Fruit fly (Drosophila melanogaster) whole organism, embryonic: ENCODE measurements around the gene CG9775.

Experiments used
- Aef1 ChIP-seq: fragments of 200-800 bp; sonication (Bioruptor generic); IDR thresholded peaks from 3 replicates; pipeline ENCODE4 v1.3.6; 2022; ENCODE audit warnings: missing biosample characterization, missing genetic modification characterization
- CG11398 ChIP-seq: fragments of 200-800 bp; sonication (Bioruptor generic); optimal IDR thresholded peaks from 2 replicates; lab custom pipeline; 2016; ENCODE audit warnings: missing biosample characterization, missing genetic modification characterization
- CG11560 ChIP-seq: fragments of 200-800 bp; sonication (Bioruptor generic); IDR thresholded peaks from 3 replicates; pipeline ENCODE4 v1.3.6; 2022; ENCODE audit warnings: missing biosample characterization, missing genetic modification characterization
- CG12104 ChIP-seq: fragments of 200-800 bp; sonication (Bioruptor generic); optimal IDR thresholded peaks from 3 replicates; lab custom pipeline; 2016; ENCODE audit warnings: missing biosample characterization, missing genetic modification characterization
- CG12236 ChIP-seq: fragments of 200-800 bp; sonication (Bioruptor generic); optimal IDR thresholded peaks from 2 replicates; lab custom pipeline; 2016; ENCODE audit warnings: missing biosample characterization, missing genetic modification characterization
- CG1233 ChIP-seq: fragments of 200-800 bp; sonication (Bioruptor generic); optimal IDR thresholded peaks from 4 replicates; lab custom pipeline; 2018; ENCODE audit warnings: missing biosample characterization, mild to moderate bottlenecking, missing genetic modification characterization
- CG14014 ChIP-seq: fragments of 200-800 bp; sonication (Bioruptor generic); IDR thresholded peaks from 2 replicates; pipeline ENCODE4 v1.3.6; 2022; ENCODE audit warnings: missing biosample characterization, missing genetic modification characterization
- CG1602 ChIP-seq: fragments of 200-800 bp; sonication (Bioruptor generic); optimal IDR thresholded peaks from 3 replicates; lab custom pipeline; 2016; ENCODE audit warnings: missing biosample characterization, missing genetic modification characterization
- CG17802 ChIP-seq: fragments of 200-800 bp; sonication (Bioruptor generic); optimal IDR thresholded peaks from 2 replicates; lab custom pipeline; 2018; ENCODE audit warnings: missing biosample characterization, mild to moderate bottlenecking, missing genetic modification characterization, moderate library complexity
- CG18476 ChIP-seq: fragments of 200-800 bp; sonication (Bioruptor generic); optimal IDR thresholded peaks from 2 replicates; lab custom pipeline; 2016; ENCODE audit warnings: missing biosample characterization, mild to moderate bottlenecking, missing genetic modification characterization
- CG3995 ChIP-seq: fragments of 200-800 bp; sonication (Bioruptor generic); optimal IDR thresholded peaks from 3 replicates; lab custom pipeline; 2016; ENCODE audit warnings: missing biosample characterization, missing genetic modification characterization
- CG4282 ChIP-seq: fragments of 200-800 bp; sonication (Bioruptor generic); optimal IDR thresholded peaks from 2 replicates; lab custom pipeline; 2016; ENCODE audit warnings: missing biosample characterization, missing genetic modification characterization
- CG4360 ChIP-seq: fragments of 200-800 bp; sonication (Bioruptor generic); IDR thresholded peaks from 2 replicates; pipeline ENCODE4 v1.3.6; 2022; ENCODE audit warnings: missing biosample characterization, missing genetic modification characterization
- CG6765 ChIP-seq: fragments of 200-800 bp; sonication (Bioruptor generic); optimal IDR thresholded peaks from 3 replicates; lab custom pipeline; 2017; ENCODE audit warnings: missing biosample characterization, mild to moderate bottlenecking, missing genetic modification characterization
- CG7556 ChIP-seq: fragments of 200-800 bp; sonication (Bioruptor generic); optimal IDR thresholded peaks from 2 replicates; lab custom pipeline; 2017; ENCODE audit warnings: missing biosample characterization, mild to moderate bottlenecking, missing genetic modification characterization
- CG8388 ChIP-seq: fragments of 200-800 bp; sonication (Bioruptor generic); optimal IDR thresholded peaks from 2 replicates; lab custom pipeline; 2019; ENCODE audit warnings: missing biosample characterization, mild to moderate bottlenecking, missing genetic modification characterization, moderate library complexity
- CG8924 ChIP-seq: fragments of 200-800 bp; optimal IDR thresholded peaks from 3 replicates; lab custom pipeline; 2019; ENCODE audit warnings: missing biosample characterization, mild to moderate bottlenecking, missing genetic modification characterization, moderate library complexity
- CG9817 ChIP-seq: fragments of 200-800 bp; sonication (Bioruptor generic); optimal IDR thresholded peaks from 2 replicates; lab custom pipeline; 2018; ENCODE audit warnings: missing biosample characterization, mild to moderate bottlenecking, missing genetic modification characterization, moderate library complexity
- Dip2 ChIP-seq: fragments of 200-800 bp; sonication (Bioruptor generic); IDR thresholded peaks from 2 replicates; pipeline ENCODE4 v1.3.6; 2022; ENCODE audit warnings: missing biosample characterization, missing genetic modification characterization
- ERR ChIP-seq: fragments of 200-800 bp; sonication (Bioruptor generic); optimal IDR thresholded peaks from 2 replicates; lab custom pipeline; 2016; ENCODE audit warnings: missing biosample characterization, missing genetic modification characterization
- HmgZ ChIP-seq: fragments of 200-800 bp; sonication (Bioruptor generic); optimal IDR thresholded peaks from 2 replicates; lab custom pipeline; 2018; ENCODE audit warnings: missing biosample characterization, mild to moderate bottlenecking, missing genetic modification characterization
- Med ChIP-seq: fragments of 200-800 bp; sonication (Bioruptor generic); peaks from one replicate; lab custom pipeline; 2016; ENCODE audit warnings: missing biosample characterization, missing genetic modification characterization, mild to moderate bottlenecking, inconsistent platforms, moderate library complexity
- Nf-YA ChIP-seq: fragments of 200-800 bp; sonication (Bioruptor generic); IDR thresholded peaks from 2 replicates; pipeline ENCODE4 v1.3.6; 2022; ENCODE audit warnings: missing biosample characterization, missing genetic modification characterization
- Stat92E ChIP-seq, 3 experiments: fragments of >200 bp in 2 of 3; fragments of 200-800 bp in 1 of 3; sonication (Bioruptor generic) in 1 of 3; optimal IDR thresholded peaks; 2 replicates each; lab custom pipeline; 2017 to 2019; ENCODE audit warnings: missing biosample characterization in 3 of 3, missing genetic modification characterization in 3 of 3, mild to moderate bottlenecking in 1 of 3, moderate library complexity in 1 of 3
- Tbp ChIP-seq: fragments of >200 bp; optimal IDR thresholded peaks from 2 replicates; lab custom pipeline; 2018; ENCODE audit warnings: missing biosample characterization, missing genetic modification characterization
- ac ChIP-seq: fragments of 200-800 bp; sonication (Bioruptor generic); optimal IDR thresholded peaks from 3 replicates; lab custom pipeline; 2017; ENCODE audit warnings: missing biosample characterization, mild to moderate bottlenecking, missing genetic modification characterization
- amos ChIP-seq: fragments of 200-800 bp; sonication (Bioruptor generic); IDR thresholded peaks from 2 replicates; pipeline ENCODE4 v1.3.6; 2022; ENCODE audit warnings: missing biosample characterization, missing genetic modification characterization; ENCODE audit not compliant: partially characterized antibody
- bbx ChIP-seq: fragments of 200-800 bp; sonication (Bioruptor generic); IDR thresholded peaks from 2 replicates; pipeline ENCODE4 v1.3.6; 2022; ENCODE audit warnings: missing biosample characterization, missing genetic modification characterization; ENCODE audit not compliant: partially characterized antibody
- bcd ChIP-seq: fragments of 200-800 bp; sonication (Bioruptor generic); optimal IDR thresholded peaks from 2 replicates; lab custom pipeline; 2017; ENCODE audit warnings: missing biosample characterization, mild to moderate bottlenecking, missing genetic modification characterization
- bsh ChIP-seq, 2 experiments: fragments of 200-800 bp; sonication (Bioruptor generic); optimal IDR thresholded peaks; 2 replicates each; lab custom pipeline; 2017 to 2018; ENCODE audit warnings: mild to moderate bottlenecking in 2 of 2, missing biosample characterization in 2 of 2, missing genetic modification characterization in 2 of 2, moderate library complexity in 1 of 2
- dan ChIP-seq: fragments of 200-800 bp; sonication (Bioruptor generic); IDR thresholded peaks from 2 replicates; pipeline ENCODE4 v1.3.6; 2022; ENCODE audit warnings: missing biosample characterization, missing genetic modification characterization
- danr ChIP-seq: fragments of 200-800 bp; sonication (Bioruptor generic); IDR thresholded peaks from 2 replicates; pipeline ENCODE4 v1.3.6; 2022; ENCODE audit warnings: missing biosample characterization, missing genetic modification characterization
- dmrt99B ChIP-seq: fragments of 200-800 bp; sonication (Bioruptor generic); optimal IDR thresholded peaks from 2 replicates; lab custom pipeline; 2018; ENCODE audit warnings: missing biosample characterization, mild to moderate bottlenecking, missing genetic modification characterization, moderate library complexity
- exex ChIP-seq: fragments of 200-800 bp; sonication (Bioruptor generic); optimal IDR thresholded peaks from 4 replicates; lab custom pipeline; 2018; ENCODE audit warnings: missing biosample characterization, mild to moderate bottlenecking, missing genetic modification characterization, moderate library complexity
- fd3F ChIP-seq: fragments of 200-800 bp; sonication (Bioruptor generic); optimal IDR thresholded peaks from 2 replicates; lab custom pipeline; 2018; ENCODE audit warnings: missing biosample characterization, mild to moderate bottlenecking, missing genetic modification characterization, moderate library complexity
- fd96Cb ChIP-seq: fragments of 200-800 bp; sonication (Bioruptor generic); optimal IDR thresholded peaks from 2 replicates; lab custom pipeline; 2018; ENCODE audit warnings: missing biosample characterization, mild to moderate bottlenecking, missing genetic modification characterization, moderate library complexity
- gsb ChIP-seq: fragments of 200-800 bp; sonication (Bioruptor generic); IDR thresholded peaks from 2 replicates; pipeline ENCODE4 v1.3.6; 2022; ENCODE audit warnings: missing biosample characterization, missing genetic modification characterization
- kay ChIP-seq: fragments of 200-800 bp; sonication (Bioruptor generic); optimal IDR thresholded peaks from 2 replicates; lab custom pipeline; 2016; ENCODE audit warnings: missing biosample characterization, missing genetic modification characterization
- lilli ChIP-seq: fragments of 200-800 bp; sonication (Bioruptor generic); optimal IDR thresholded peaks from 3 replicates; lab custom pipeline; 2016; ENCODE audit warnings: missing biosample characterization, missing genetic modification characterization
- lov ChIP-seq, 2 experiments: fragments of 200-800 bp in 1 of 2; fragments of >200 bp in 1 of 2; sonication (Bioruptor generic) in 1 of 2; IDR thresholded peaks in 1 of 2; optimal IDR thresholded peaks in 1 of 2; 2 replicates in 1 of 2; 3 replicates in 1 of 2; pipeline versions ENCODE4 v1.3.6 to Lab custom; 2017 to 2022; ENCODE audit warnings: missing biosample characterization in 1 of 2, missing genetic modification characterization in 1 of 2
- nmo ChIP-seq: fragments of 200-800 bp; sonication (Bioruptor generic); optimal IDR thresholded peaks from 2 replicates; lab custom pipeline; 2018; ENCODE audit warnings: missing biosample characterization, mild to moderate bottlenecking, missing genetic modification characterization, moderate library complexity
- peb ChIP-seq: fragments of 200-800 bp; sonication (Bioruptor generic); IDR thresholded peaks from 2 replicates; pipeline ENCODE4 v1.3.6; 2022; ENCODE audit warnings: missing biosample characterization, missing genetic modification characterization
- sna ChIP-seq: fragments of 200-800 bp; sonication (Bioruptor generic); IDR thresholded peaks from 2 replicates; pipeline ENCODE4 v1.3.6; 2022; ENCODE audit warnings: missing biosample characterization, missing genetic modification characterization; ENCODE audit not compliant: partially characterized antibody
- trh ChIP-seq: fragments of 200-800 bp; sonication (Bioruptor generic); optimal IDR thresholded peaks from 2 replicates; lab custom pipeline; 2016; ENCODE audit warnings: missing biosample characterization, missing genetic modification characterization
- twi ChIP-seq: fragments of 200-800 bp; optimal IDR thresholded peaks from 2 replicates; lab custom pipeline; 2019; ENCODE audit warnings: missing biosample characterization, mild to moderate bottlenecking, missing genetic modification characterization, moderate library complexity

Gene CG9775

DNA sequence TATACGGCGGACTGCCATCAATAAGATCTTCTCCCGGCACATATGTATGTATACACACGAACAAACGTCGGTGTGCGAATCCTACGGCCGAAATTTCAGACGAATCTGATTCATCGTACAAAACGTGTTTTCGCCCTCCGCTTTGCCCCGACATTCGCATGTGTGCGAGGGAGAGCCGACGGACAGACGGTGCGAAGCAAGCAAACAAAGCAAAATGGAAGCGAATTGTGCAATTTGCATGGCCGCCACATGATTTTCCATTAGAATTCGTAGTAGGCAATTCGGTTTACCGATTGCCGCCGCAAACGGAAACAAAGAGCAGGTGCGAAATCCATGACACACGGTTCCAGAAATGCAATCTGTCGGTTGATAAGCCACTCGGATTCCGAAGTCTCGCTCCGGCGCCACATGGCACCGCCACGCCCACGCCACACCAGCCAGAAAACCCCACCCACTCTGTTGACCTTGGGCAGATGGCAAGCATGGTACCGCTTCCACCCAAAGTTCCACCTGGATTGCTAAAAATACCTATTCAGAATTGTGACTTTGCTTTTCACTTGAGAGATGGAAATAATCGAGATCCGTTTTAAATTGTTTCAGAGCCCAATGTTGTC lies 8.3 kb upstream of the CG9775 start (continued):
- TF ChIP-seq lov (optimal IDR thresholded peaks at IDR 0.05; lab: Kevin White, UChicago) (no peak), lov (GFP tag; IDR thresholded peaks at IDR 0.05; lab: Robert Waterston, UW) (no peak), CG11398 (GFP tag; lab: Kevin White, UChicago) (no peak), CG4282 (no peak), CG8388 (GFP tag; lab: Kevin White, UChicago) (no peak), CG7556 (GFP tag; lab: Kevin White, UChicago) (no peak), kay (GFP tag; lab: Kevin White, UChicago) (no peak), dmrt99B (tag; lab: Kevin White, UChicago) (no peak), CG1233 (GFP tag; lab: Kevin White, UChicago) (no peak)

DNA sequence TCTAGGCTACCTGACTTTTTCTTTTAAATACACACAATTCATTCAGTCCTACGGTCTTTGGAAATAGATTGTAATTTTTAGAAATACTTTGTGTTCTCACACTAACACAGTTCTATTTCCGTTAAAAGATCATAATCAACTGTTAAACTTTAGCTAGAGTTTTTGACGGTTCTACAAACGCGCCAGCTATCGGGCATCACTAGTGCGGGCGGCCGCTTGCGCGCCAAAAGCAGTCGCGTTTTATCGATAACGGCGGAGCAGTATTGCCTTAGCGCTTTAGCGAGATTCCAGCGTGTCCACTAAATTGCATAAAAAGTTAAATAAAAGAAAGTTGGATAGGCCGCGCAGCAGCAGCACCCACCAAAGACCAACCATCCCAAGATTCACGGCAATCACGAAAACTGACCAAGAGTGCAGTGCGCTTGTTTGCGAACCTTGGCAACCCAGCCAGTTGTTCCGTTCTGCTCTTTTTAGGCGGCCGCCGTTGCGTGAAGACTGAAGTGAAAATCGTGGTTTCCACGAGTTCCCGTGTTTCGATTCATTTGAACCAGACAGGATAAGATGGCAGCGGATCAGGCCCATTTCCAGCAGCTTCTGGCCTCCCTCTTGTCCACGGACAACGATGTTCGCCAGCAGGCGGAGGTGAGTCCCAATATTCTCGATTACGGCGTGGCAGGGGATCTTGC lies 7.6 kb upstream of the CG9775 start, which contains the start of gene Karybeta3:
TSS of gene Karybeta3 (plus strand) at position 51 of the 686 bp plus-strand sequence.
- TF ChIP-seq CG1233 (GFP tag; lab: Kevin White, UChicago) (peak; percentile 69), CG3995 (GFP tag; lab: Kevin White, UChicago) (peak; percentile 76), amos (GFP tag; lab: Robert Waterston, UW) (peak; percentile 46), trh (GFP tag; lab: Kevin White, UChicago) (no peak), CG11560 (peak; percentile 46; the same call in 1 of the 3 replicates), twi (tag; lab: Kevin White, UChicago) (no peak), CG6765 (GFP tag; lab: Kevin White, UChicago) (peak; percentile 58), Aef1 (GFP tag; lab: Robert Waterston, UW) (peak; percentile 68), CG9817 (tag; lab: Kevin White, UChicago) (peak; percentile 61), CG18476 (GFP tag; lab: Kevin White, UChicago) (peak; percentile 63), bsh (GFP tag; optimal IDR thresholded peaks at IDR 0.05; lab: Kevin White, UChicago) (peak; percentile 25 to 66), dan (GFP tag; lab: Robert Waterston, UW) (no peak), HmgZ (tag; lab: Kevin White, UChicago) (peak; percentile 84), fd96Cb (tag; lab: Kevin White, UChicago) (peak; percentile 28), fd3F (GFP tag; lab: Kevin White, UChicago) (peak; percentile 18), CG11398 (GFP tag; lab: Kevin White, UChicago) (peak; percentile 63), bcd (GFP tag; lab: Kevin White, UChicago) (peak; percentile 65), ac (GFP tag; lab: Kevin White, UChicago) (no peak), peb (peak; percentile 49), CG1602 (GFP tag; lab: Kevin White, UChicago) (peak; percentile 51), Tbp (GFP tag; lab: Kevin White, UChicago) (no peak), CG8924 (tag; lab: Kevin White, UChicago) (peak; percentile 46), bbx (GFP tag; lab: Robert Waterston, UW) (peak; percentile 60; the same call in 1 of the 2 replicates), CG4360 (GFP tag; lab: Robert Waterston, UW) (peak; percentile 23; the same call in 1 of the 2 replicates), CG14014 (GFP tag; lab: Robert Waterston, UW) (peak; percentile 70), Stat92E (GFP tag; optimal IDR thresholded peaks at IDR 0.05; lab: Kevin White, UChicago) (no peak), exex (tag; lab: Kevin White, UChicago) (no peak), CG17802 (tag; lab: Kevin White, UChicago) (peak; percentile 36), lilli (GFP tag; lab: Kevin White, UChicago) (peak; percentile 86), ERR (GFP tag; lab: Kevin White, UChicago) (peak; percentile 59), Dip2 (no peak; the same call in 1 of the 2 replicates), sna (peak; percentile 68; the same call in 1 of the 2 replicates), CG12104 (GFP tag; lab: Kevin White, UChicago) (peak; percentile 18), nmo (GFP tag; lab: Kevin White, UChicago) (peak; percentile 69), Med (GFP tag; lab: Kevin White, UChicago) (peak; percentile 98), Nf-YA (peak; percentile 72), CG12236 (GFP tag; lab: Kevin White, UChicago) (peak; percentile 47), gsb (GFP tag; lab: Robert Waterston, UW) (peak; percentile 53; the same call in 1 of the 2 replicates), danr (GFP tag; lab: Robert Waterston, UW) (peak; percentile 26; the same call in 1 of the 2 replicates)
